Worm (Caenorhabditis elegans) whole organism, L1 larva: ENCODE measurements around the gene srt-74.

Source experiments
- aha-1 ChIP-seq: fragments of 150-350 bp; optimal IDR thresholded peaks from 2 replicates; lab custom pipeline; 2014; ENCODE audit warnings: missing biosample characterization, missing genetic modification characterization
- ceh-90 ChIP-seq: sonication (generic microtip); optimal IDR thresholded peaks from 2 replicates; lab custom pipeline; 2016; ENCODE audit warnings: missing genetic modification characterization, missing compliant biosample characterization
- ces-1 ChIP-seq: fragments of 150-350 bp; optimal IDR thresholded peaks from 2 replicates; lab custom pipeline; 2014; ENCODE audit warnings: missing biosample characterization, missing genetic modification reagents, missing genetic modification characterization
- elt-2 ChIP-seq: sonication (generic microtip); optimal IDR thresholded peaks from 2 replicates; lab custom pipeline; 2016; ENCODE audit warnings: missing genetic modification characterization, mild to moderate bottlenecking, inconsistent platforms, missing compliant biosample characterization, missing genetic modification reagents
- elt-3 ChIP-seq, 6 experiments: fragments of 150-350 bp in 1 of 6; sonication (generic microtip); optimal IDR thresholded peaks; 2 replicates each; lab custom pipeline; 2017 to 2018; ENCODE audit warnings: missing biosample characterization in 6 of 6, missing genetic modification characterization in 6 of 6, inconsistent platforms in 1 of 6
- jun-1 ChIP-seq: fragments of 150-350 bp; optimal IDR thresholded peaks from 2 replicates; lab custom pipeline; 2014; ENCODE audit warnings: missing biosample characterization, missing genetic modification reagents, missing genetic modification characterization
- lin-35 ChIP-seq, 2 experiments: fragments of 150-350 bp; optimal IDR thresholded peaks; 2 replicates each; lab custom pipeline; 2014; ENCODE audit warnings: missing biosample characterization in 2 of 2, missing genetic modification characterization in 2 of 2, missing genetic modification reagents in 2 of 2
- mab-9 ChIP-seq: fragments of 200-800 bp; sonication (Bioruptor generic); IDR thresholded peaks from 2 replicates; pipeline ENCODE4 v1.3.6; 2022; ENCODE audit warnings: missing genetic modification reagents, missing genetic modification characterization, missing compliant biosample characterization
- mep-1 ChIP-seq: fragments of 150-350 bp; optimal IDR thresholded peaks from 2 replicates; lab custom pipeline; 2014; ENCODE audit warnings: missing biosample characterization, missing genetic modification characterization
- rnt-1 ChIP-seq: sonication (generic microtip); optimal IDR thresholded peaks from 2 replicates; lab custom pipeline; 2016; ENCODE audit warnings: mild to moderate bottlenecking, missing genetic modification characterization, moderate library complexity, missing compliant biosample characterization
- skn-1 ChIP-seq: fragments of 150-350 bp; optimal IDR thresholded peaks from 2 replicates; lab custom pipeline; 2014; ENCODE audit warnings: missing biosample characterization, missing genetic modification characterization
- tbx-2 ChIP-seq: sonication (generic microtip); optimal IDR thresholded peaks from 2 replicates; lab custom pipeline; 2016; ENCODE audit warnings: missing genetic modification characterization, missing compliant biosample characterization
- vab-15 ChIP-seq: sonication (generic microtip); optimal IDR thresholded peaks from 2 replicates; lab custom pipeline; 2017; ENCODE audit warnings: missing genotype, mild to moderate bottlenecking, missing genetic modification characterization, missing compliant biosample characterization
- zag-1 ChIP-seq: fragments of 150-350 bp; optimal IDR thresholded peaks from 2 replicates; lab custom pipeline; 2014; ENCODE audit warnings: missing biosample characterization, missing genetic modification characterization

- TF ChIP-seq tbx-2 (tag; lab: Kevin White, UChicago) = no peak
- no peak for TF ChIP-seq jun-1 (tag; lab: Kevin White, UChicago)
- TF ChIP-seq elt-3 (tag; optimal IDR thresholded peaks at IDR 0.05; lab: Kevin White, UChicago) = no peak
- no peak for TF ChIP-seq elt-2 (tag; lab: Kevin White, UChicago)
- no peak for TF ChIP-seq skn-1 (tag; lab: Kevin White, UChicago)
- no peak for TF ChIP-seq zag-1
- no peak for TF ChIP-seq aha-1 (tag; lab: Kevin White, UChicago)
- TF ChIP-seq lin-35 (GFP tag; optimal IDR thresholded peaks at IDR 0.05; lab: Kevin White, UChicago) = no peak
- TF ChIP-seq ces-1 (GFP tag; lab: Kevin White, UChicago) = no peak
- TF ChIP-seq rnt-1 (tag; lab: Kevin White, UChicago) = no peak
- TF ChIP-seq mep-1 (tag; lab: Kevin White, UChicago) = no peak
- no peak for TF ChIP-seq vab-15 (tag; lab: Kevin White, UChicago)
- no peak for TF ChIP-seq ceh-90 (tag; lab: Kevin White, UChicago)
- no peak for TF ChIP-seq mab-9 (GFP tag; lab: Robert Waterston, UW)
Observed at ce11 chrV:14243904-14244303, 38.2 kb downstream of the srt-74 start, which contains the start of gene sre-7.
